Fruit fly (Drosophila melanogaster): Measurements from ENCODE around the gene CG42342.

- no peak for TF ChIP-seq Crg-1 (GFP tag; optimal IDR thresholded peaks at IDR 0.05)
- TF ChIP-seq CG5204 (GFP tag; optimal IDR thresholded peaks at IDR 0.05), result no peak
These were observed 23.0 kb downstream of the CG42342 start for dm6 chr3R:16525555-16525954.
